Worm (Caenorhabditis elegans) whole organism, late embryonic: ENCODE measurements around the gene tsr-1.

ENCODE experiments used
- C08G9.2 ChIP-seq: sonication (generic microtip); optimal IDR thresholded peaks from 2 replicates; lab custom pipeline; 2016; ENCODE audit warnings: mild to moderate bottlenecking, missing genetic modification characterization, moderate library complexity, missing compliant biosample characterization
- C38D4.7 ChIP-seq: fragments of 200-800 bp; sonication (Bioruptor generic); optimal IDR thresholded peaks from 2 replicates; lab custom pipeline; 2018; ENCODE audit warnings: mild to moderate bottlenecking, missing genetic modification characterization, moderate library complexity, missing compliant biosample characterization
- F13H6.1 ChIP-seq: sonication (generic microtip); optimal IDR thresholded peaks from 2 replicates; lab custom pipeline; 2016; ENCODE audit warnings: missing genetic modification characterization, missing compliant biosample characterization
- K02D7.2 ChIP-seq: sonication (generic microtip); optimal IDR thresholded peaks from 2 replicates; lab custom pipeline; 2017; ENCODE audit warnings: mild to moderate bottlenecking, missing genetic modification characterization, missing compliant biosample characterization
- K09A11.1 ChIP-seq: sonication (generic microtip); optimal IDR thresholded peaks from 2 replicates; lab custom pipeline; 2017; ENCODE audit warnings: antibody characterized with exemption, mild to moderate bottlenecking, missing genetic modification characterization, missing compliant biosample characterization; ENCODE audit not compliant: insufficient read depth
- T23F11.4 ChIP-seq: fragments of 200-800 bp; sonication (Bioruptor generic); optimal IDR thresholded peaks from 2 replicates; lab custom pipeline; 2018; ENCODE audit warnings: mild to moderate bottlenecking, missing genetic modification characterization, missing compliant biosample characterization
- Y22D7AL.16 ChIP-seq: sonication (generic microtip); optimal IDR thresholded peaks from 2 replicates; lab custom pipeline; 2016; ENCODE audit warnings: missing genetic modification characterization, missing compliant biosample characterization
- ahr-1 ChIP-seq: sonication (generic microtip); optimal IDR thresholded peaks from 2 replicates; lab custom pipeline; 2016; ENCODE audit warnings: missing genetic modification characterization, missing compliant biosample characterization
- ama-1 ChIP-seq: fragments of 150-350 bp; optimal IDR thresholded peaks from 2 replicates; lab custom pipeline; 2014
- ceh-14 ChIP-seq: sonication (generic microtip); optimal IDR thresholded peaks from 2 replicates; lab custom pipeline; 2016; ENCODE audit warnings: missing genotype, missing genetic modification characterization, missing compliant biosample characterization
- ceh-22 ChIP-seq: sonication (generic microtip); optimal IDR thresholded peaks from 2 replicates; lab custom pipeline; 2017; ENCODE audit warnings: missing biosample characterization, missing genetic modification characterization
- ceh-31 ChIP-seq: sonication (generic microtip); optimal IDR thresholded peaks from 2 replicates; lab custom pipeline; 2016; ENCODE audit warnings: missing genetic modification characterization, missing compliant biosample characterization
- ceh-34 ChIP-seq: sonication (generic microtip); optimal IDR thresholded peaks from 2 replicates; lab custom pipeline; 2016; ENCODE audit warnings: mild to moderate bottlenecking, missing genetic modification characterization, missing compliant biosample characterization
- ceh-45 ChIP-seq: fragments of 200-800 bp; sonication (Bioruptor generic); IDR thresholded peaks from 2 replicates; pipeline ENCODE4 v1.3.6; 2022; ENCODE audit warnings: missing genetic modification reagents, missing genetic modification characterization, missing compliant biosample characterization
- ceh-48 ChIP-seq: sonication (generic microtip); optimal IDR thresholded peaks from 2 replicates; lab custom pipeline; 2016; ENCODE audit warnings: missing genetic modification characterization, inconsistent platforms, missing compliant biosample characterization
- che-1 ChIP-seq: sonication (generic microtip); optimal IDR thresholded peaks from 2 replicates; lab custom pipeline; 2016; ENCODE audit warnings: mild to moderate bottlenecking, missing genetic modification characterization, missing compliant biosample characterization
- dmd-4 ChIP-seq: sonication (generic microtip); optimal IDR thresholded peaks from 2 replicates; lab custom pipeline; 2016; ENCODE audit warnings: borderline replicate concordance, missing genetic modification characterization, missing compliant biosample characterization
- elt-4 ChIP-seq: sonication (generic microtip); optimal IDR thresholded peaks from 2 replicates; lab custom pipeline; 2016; ENCODE audit warnings: missing genetic modification characterization, missing compliant biosample characterization
- ets-4 ChIP-seq: sonication (generic microtip); optimal IDR thresholded peaks from 2 replicates; lab custom pipeline; 2016; ENCODE audit warnings: missing genetic modification characterization, missing compliant biosample characterization
- fax-1 ChIP-seq: sonication (generic microtip); optimal IDR thresholded peaks from 2 replicates; lab custom pipeline; 2016; ENCODE audit warnings: missing genotype, missing genetic modification characterization, missing compliant biosample characterization
- gmeb-2 ChIP-seq: sonication (generic microtip); optimal IDR thresholded peaks from 2 replicates; lab custom pipeline; 2016; ENCODE audit warnings: missing genetic modification characterization, inconsistent platforms, missing compliant biosample characterization
- hlh-6 ChIP-seq: sonication (generic microtip); optimal IDR thresholded peaks from 2 replicates; lab custom pipeline; 2016; ENCODE audit warnings: missing genotype, missing genetic modification characterization, missing compliant biosample characterization
- lim-6 ChIP-seq: sonication (generic microtip); optimal IDR thresholded peaks from 2 replicates; lab custom pipeline; 2016; ENCODE audit warnings: missing genetic modification characterization, missing compliant biosample characterization
- lin-11 ChIP-seq: fragments of 200-800 bp; sonication (Bioruptor generic); optimal IDR thresholded peaks from 2 replicates; lab custom pipeline; 2018; ENCODE audit warnings: mild to moderate bottlenecking, missing genetic modification characterization, missing compliant biosample characterization
- mec-3 ChIP-seq: sonication (generic microtip); optimal IDR thresholded peaks from 2 replicates; lab custom pipeline; 2016; ENCODE audit warnings: borderline replicate concordance, missing genetic modification characterization, missing compliant biosample characterization
- nhr-11 ChIP-seq: fragments of 150-350 bp; optimal IDR thresholded peaks from 2 replicates; lab custom pipeline; 2014; ENCODE audit warnings: missing biosample characterization, missing genetic modification characterization
- nhr-232 ChIP-seq: sonication (generic microtip); optimal IDR thresholded peaks from 2 replicates; lab custom pipeline; 2016; ENCODE audit warnings: missing genetic modification characterization, missing compliant biosample characterization
- odd-2 ChIP-seq: sonication (generic microtip); optimal IDR thresholded peaks from 2 replicates; lab custom pipeline; 2017; ENCODE audit warnings: antibody characterized with exemption, mild to moderate bottlenecking, missing genetic modification characterization, missing compliant biosample characterization
- pag-3 ChIP-seq: sonication (generic microtip); optimal IDR thresholded peaks from 2 replicates; lab custom pipeline; 2016; ENCODE audit warnings: missing compliant biosample characterization, missing genetic modification characterization, borderline replicate concordance
- pha-4 ChIP-seq: fragments of 150-350 bp; optimal IDR thresholded peaks from 2 replicates; lab custom pipeline; 2018; ENCODE audit warnings: missing biosample characterization, missing genetic modification reagents, missing genetic modification characterization
- pqm-1 ChIP-seq: sonication (generic microtip); optimal IDR thresholded peaks from 2 replicates; lab custom pipeline; 2016; ENCODE audit warnings: missing genetic modification characterization, missing compliant biosample characterization
- pros-1 ChIP-seq: fragments of 150-350 bp; optimal IDR thresholded peaks from 2 replicates; lab custom pipeline; 2014; ENCODE audit warnings: missing biosample characterization, missing genetic modification reagents, missing genetic modification characterization
- sdc-2 ChIP-seq: sonication (generic microtip); optimal IDR thresholded peaks from 2 replicates; lab custom pipeline; 2016; ENCODE audit warnings: missing genotype, missing genetic modification characterization, missing compliant biosample characterization
- tbx-7 ChIP-seq: sonication (generic microtip); optimal IDR thresholded peaks from 2 replicates; lab custom pipeline; 2016; ENCODE audit warnings: missing genotype, missing genetic modification characterization, missing compliant biosample characterization
- ttx-3 ChIP-seq: sonication (generic microtip); optimal IDR thresholded peaks from 2 replicates; lab custom pipeline; 2016; ENCODE audit warnings: missing genetic modification reagents, missing genetic modification characterization, missing compliant biosample characterization
- unc-3 ChIP-seq, 2 experiments: fragments of 200-800 bp in 1 of 2; sonication (Bioruptor generic) in 1 of 2; sonication (generic microtip) in 1 of 2; conservative IDR thresholded peaks in 1 of 2; optimal IDR thresholded peaks in 1 of 2; 2 replicates each; pipeline versions ENCODE4 v1.3.6 to Lab custom; 2016 to 2022; ENCODE audit warnings: missing compliant biosample characterization in 2 of 2, missing genetic modification characterization in 2 of 2, missing genetic modification reagents in 1 of 2
- unc-42 ChIP-seq: sonication (generic microtip); optimal IDR thresholded peaks from 2 replicates; lab custom pipeline; 2016; ENCODE audit warnings: missing genotype, missing genetic modification characterization, missing compliant biosample characterization
- unc-55 ChIP-seq: sonication (generic microtip); optimal IDR thresholded peaks from 2 replicates; lab custom pipeline; 2017; ENCODE audit warnings: missing biosample characterization, missing genetic modification reagents, missing genetic modification characterization
- unc-86 ChIP-seq: sonication (generic microtip); optimal IDR thresholded peaks from 2 replicates; lab custom pipeline; 2016; ENCODE audit warnings: missing genetic modification characterization, missing compliant biosample characterization
- zip-5 ChIP-seq: sonication (generic microtip); optimal IDR thresholded peaks from 2 replicates; lab custom pipeline; 2016; ENCODE audit warnings: missing genetic modification characterization, missing compliant biosample characterization
- ztf-16 ChIP-seq: sonication (generic microtip); optimal IDR thresholded peaks from 2 replicates; lab custom pipeline; 2017; ENCODE audit warnings: missing genetic modification characterization, missing compliant biosample characterization

tsr-1 gene

DNA sequence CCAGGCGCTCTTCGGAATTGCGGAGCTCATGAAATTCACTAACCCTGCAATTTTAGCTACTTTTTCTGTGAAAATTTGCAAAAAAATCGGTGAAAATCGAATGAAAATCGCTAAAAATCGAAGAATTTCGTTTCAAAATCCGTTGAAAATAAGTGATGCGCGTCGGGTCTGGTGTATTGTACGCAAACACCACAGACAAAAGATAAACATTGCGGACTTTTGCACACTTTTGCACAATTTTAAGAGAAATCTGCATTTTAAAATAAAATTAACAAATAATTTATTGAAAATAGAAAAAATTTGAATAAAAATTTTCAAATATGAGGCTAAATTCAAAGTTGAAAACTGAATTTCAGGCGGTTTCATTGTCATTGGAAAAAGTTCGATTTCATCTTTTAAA, 5.9 kb upstream of the tsr-1 start, which contains the start of gene F53G2.12:
TSS of gene F53G2.12 (minus strand) at position 44 of the 400 bp plus-strand sequence.
- TF ChIP-seq che-1 (no peak), unc-86 (tag; lab: Kevin White, UChicago) (no peak), unc-55 (GFP tag; lab: Kevin White, UChicago) (no peak), C38D4.7 (no peak), ahr-1 (tag; lab: Kevin White, UChicago) (no peak), fax-1 (tag; lab: Kevin White, UChicago) (no peak), pha-4 (no peak), hlh-6 (no peak), ets-4 (no peak), lin-11 (tag; lab: Kevin White, UChicago) (no peak), ceh-31 (no peak), elt-4 (tag; lab: Kevin White, UChicago) (no peak), T23F11.4 (GFP tag; lab: Kevin White, UChicago) (no peak), gmeb-2 (tag; lab: Kevin White, UChicago) (no peak), sdc-2 (tag; lab: Kevin White, UChicago) (no peak), unc-3 (GFP tag; conservative IDR thresholded peaks at IDR 0.05; lab: Robert Waterston, UW) (no peak), unc-3 (tag; optimal IDR thresholded peaks at IDR 0.05; lab: Kevin White, UChicago) (no peak), K09A11.1 (tag; lab: Kevin White, UChicago) (no peak), nhr-232 (tag; lab: Kevin White, UChicago) (no peak), ceh-45 (GFP tag; lab: Robert Waterston, UW) (no peak), nhr-11 (tag; lab: Kevin White, UChicago) (no peak)

ce11 chrII:2478543-2478942, 5.4 kb upstream of the tsr-1 start, which contains the start of gene mnat-1:
TSS of gene mnat-1 (minus strand) at chrII:2478643.
- TF ChIP-seq zip-5 (tag; lab: Kevin White, UChicago) (no peak), pqm-1 (tag; lab: Kevin White, UChicago) (no peak), ceh-14 (no peak), nhr-232 (tag; lab: Kevin White, UChicago) (no peak), gmeb-2 (tag; lab: Kevin White, UChicago) (no peak), tbx-7 (tag; lab: Kevin White, UChicago) (no peak), unc-86 (tag; lab: Kevin White, UChicago) (no peak), mec-3 (no peak), ttx-3 (tag; lab: Kevin White, UChicago) (no peak), pag-3 (no peak), ceh-48 (tag; lab: Kevin White, UChicago) (no peak), odd-2 (tag; lab: Kevin White, UChicago) (no peak), C08G9.2 (tag; lab: Kevin White, UChicago) (no peak)

DNA sequence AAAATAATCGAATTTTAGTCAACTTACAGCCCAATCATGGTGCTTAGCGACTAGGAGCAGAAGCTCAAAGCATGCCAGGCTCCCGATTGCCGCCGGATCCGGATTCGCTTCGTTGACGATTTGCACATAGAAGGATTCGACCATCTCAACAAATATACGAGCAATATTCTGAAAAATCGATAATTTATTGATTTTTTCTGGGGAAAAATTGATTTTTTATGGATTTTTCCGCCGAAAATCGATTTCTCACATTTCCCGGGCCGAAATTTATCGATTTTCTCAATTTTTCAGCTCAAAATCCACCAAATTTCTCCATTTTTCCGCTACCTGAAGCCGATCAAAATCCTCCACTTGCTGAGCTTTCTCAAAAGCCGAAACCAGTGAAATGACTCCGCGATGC, 4.3 kb downstream of the tsr-1 start:
- TF ChIP-seq ceh-48 (tag; lab: Kevin White, UChicago): peak; percentile 35
- no peak for TF ChIP-seq zip-5 (tag; lab: Kevin White, UChicago)

DNA sequence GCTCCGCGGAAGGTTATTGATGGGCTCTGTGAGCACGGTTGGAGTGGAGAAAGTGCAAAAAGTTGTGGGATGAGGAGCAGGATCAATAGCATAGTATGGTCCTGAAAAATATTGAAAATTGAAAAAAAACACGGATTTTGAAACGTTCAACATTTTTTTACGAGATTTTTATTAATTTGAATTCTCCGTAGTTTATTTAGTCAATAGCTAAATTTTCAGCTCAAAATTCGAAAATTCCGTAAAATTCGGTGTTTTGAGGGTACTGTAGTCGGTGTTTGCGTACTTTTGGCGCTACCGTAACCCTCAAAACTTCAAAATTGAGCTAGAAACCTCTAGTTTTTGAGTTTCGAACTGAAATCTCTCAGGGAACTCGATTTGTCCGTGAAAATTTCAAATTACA, 14.3 kb downstream of the tsr-1 start, which contains the start of gene pqn-42:
TSS of gene pqn-42 (minus strand) at position 101 of the 400 bp plus-strand sequence.
- no peak for TF ChIP-seq C08G9.2 (tag; lab: Kevin White, UChicago)
- no peak for TF ChIP-seq K09A11.1 (tag; lab: Kevin White, UChicago)

DNA sequence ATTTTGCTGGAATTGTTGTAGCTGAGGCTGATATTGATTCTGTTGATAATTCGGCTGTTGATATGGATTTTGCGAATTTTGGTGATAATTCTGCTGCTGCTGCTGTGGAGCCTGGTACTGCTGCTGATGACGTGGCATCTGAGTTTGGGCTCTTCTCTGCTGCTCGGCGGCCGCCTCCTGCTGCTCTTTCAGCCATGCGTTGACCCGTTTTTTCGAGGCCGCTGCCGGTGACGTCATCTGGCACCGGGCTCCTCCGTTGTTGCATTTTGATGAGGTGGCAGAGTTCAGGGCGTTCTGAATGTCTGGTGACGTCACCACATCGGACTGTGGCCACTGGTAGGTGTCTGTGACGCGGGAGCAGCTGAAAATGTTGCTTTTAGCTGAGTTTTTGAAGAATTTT, 16.2 kb downstream of the tsr-1 start:
- no peak for TF ChIP-seq odd-2 (tag; lab: Kevin White, UChicago)
- no peak for TF ChIP-seq unc-42 (tag; lab: Kevin White, UChicago)
- TF ChIP-seq Y22D7AL.16: no peak
- no peak for TF ChIP-seq ceh-22 (tag; lab: Kevin White, UChicago)
- no peak for TF ChIP-seq F13H6.1 (tag; lab: Kevin White, UChicago)
- TF ChIP-seq ceh-34 (tag; lab: Kevin White, UChicago): no peak
- TF ChIP-seq dmd-4 (tag; lab: Kevin White, UChicago): no peak
- no peak for TF ChIP-seq mec-3
- no peak for TF ChIP-seq K02D7.2
- TF ChIP-seq ztf-16: no peak
- TF ChIP-seq lim-6 (tag; lab: Kevin White, UChicago): no peak
- no peak for TF ChIP-seq ceh-31
- no peak for TF ChIP-seq pros-1 (tag; lab: Kevin White, UChicago)
- TF ChIP-seq ama-1 (lab: Kevin White, UChicago): no peak
- TF ChIP-seq lin-11 (tag; lab: Kevin White, UChicago): no peak
